Worm (Caenorhabditis elegans) whole organism, young adult: ENCODE results near the gene nurf-1.
A peak's percentile ranks its signal among the peaks of the same experiment; 100 is the strongest.

ENCODE experiments used
- D2030.7 ChIP-seq: fragments of 200-800 bp; sonication (Bioruptor generic); IDR thresholded peaks from 2 replicates; pipeline ENCODE4 v1.3.6; 2022; ENCODE audit warnings: missing genetic modification reagents, missing genetic modification characterization, missing compliant biosample characterization
- F10E7.11 ChIP-seq: sonication (generic microtip); optimal IDR thresholded peaks from 2 replicates; lab custom pipeline; 2017; ENCODE audit warnings: mild to moderate bottlenecking, missing genetic modification characterization, moderate library complexity, missing compliant biosample characterization
- F33H1.4 ChIP-seq: fragments of 200-800 bp; sonication (Bioruptor generic); IDR thresholded peaks from 2 replicates; pipeline ENCODE4 v1.3.6; 2022; ENCODE audit warnings: missing genetic modification reagents, missing genetic modification characterization, missing compliant biosample characterization
- F39B2.1 ChIP-seq: fragments of 200-800 bp; sonication (Bioruptor generic); IDR thresholded peaks from 2 replicates; pipeline ENCODE4 v1.3.6; 2022; ENCODE audit warnings: missing genetic modification reagents, missing genetic modification characterization, missing compliant biosample characterization
- F55B11.4 ChIP-seq: sonication (generic microtip); optimal IDR thresholded peaks from 2 replicates; lab custom pipeline; 2016; ENCODE audit warnings: missing compliant biosample characterization, missing genetic modification characterization, borderline replicate concordance; ENCODE audit not compliant: insufficient read depth
- K11D2.4 ChIP-seq: fragments of 200-800 bp; sonication (Bioruptor generic); IDR thresholded peaks from 2 replicates; pipeline ENCODE4 v1.3.6; 2022; ENCODE audit warnings: missing genetic modification reagents, missing genetic modification characterization, missing compliant biosample characterization
- T07F8.4 ChIP-seq: sonication (generic microtip); optimal IDR thresholded peaks from 2 replicates; lab custom pipeline; 2016; ENCODE audit warnings: mild to moderate bottlenecking, missing genetic modification characterization, moderate library complexity, missing compliant biosample characterization
- akir-1 ChIP-seq: fragments of 200-800 bp; sonication (Bioruptor generic); optimal IDR thresholded peaks from 2 replicates; lab custom pipeline; 2018; ENCODE audit warnings: mild to moderate bottlenecking, missing genetic modification characterization, moderate library complexity, missing compliant biosample characterization
- ama-1 ChIP-seq, 3 experiments: fragments of 150-350 bp in 1 of 3; sonication (generic microtip) in 2 of 3; optimal IDR thresholded peaks; 2 replicates each; lab custom pipeline; 2014 to 2018; ENCODE audit warnings: missing biosample characterization in 2 of 3, missing genetic modification characterization in 2 of 3, missing genetic modification reagents in 2 of 3
- die-1 ChIP-seq: sonication (generic microtip); optimal IDR thresholded peaks from 2 replicates; lab custom pipeline; 2016; ENCODE audit warnings: missing genotype, mild to moderate bottlenecking, missing genetic modification characterization, missing compliant biosample characterization
- efl-1 ChIP-seq: fragments of 150-350 bp; optimal IDR thresholded peaks from 2 replicates; lab custom pipeline; 2014; ENCODE audit warnings: missing biosample characterization, missing genetic modification reagents, missing genetic modification characterization
- egrh-3 ChIP-seq: fragments of 200-800 bp; sonication (Bioruptor generic); IDR thresholded peaks from 2 replicates; pipeline ENCODE4 v1.3.6; 2022; ENCODE audit warnings: missing genetic modification reagents, missing genetic modification characterization, missing compliant biosample characterization
- ekl-4 ChIP-seq: fragments of 200-800 bp; sonication (Bioruptor generic); IDR thresholded peaks from 2 replicates; pipeline ENCODE4 v1.3.6; 2022; ENCODE audit warnings: missing genetic modification reagents, missing genetic modification characterization, missing compliant biosample characterization
- fkh-3 ChIP-seq: sonication (generic microtip); optimal IDR thresholded peaks from 2 replicates; lab custom pipeline; 2016; ENCODE audit warnings: mild to moderate bottlenecking, missing genetic modification characterization, missing compliant biosample characterization
- him-1 ChIP-seq: sonication (generic microtip); optimal IDR thresholded peaks from 2 replicates; lab custom pipeline; 2016; ENCODE audit warnings: missing genotype, missing genetic modification reagents, missing genetic modification characterization, missing compliant biosample characterization
- lag-1 ChIP-seq: fragments of 200-800 bp; sonication (Bioruptor generic); IDR thresholded peaks from 2 replicates; pipeline ENCODE4 v1.3.6; 2022; ENCODE audit warnings: missing genetic modification reagents, missing genetic modification characterization, missing compliant biosample characterization
- lin-26 ChIP-seq: fragments of 200-800 bp; sonication (Bioruptor generic); IDR thresholded peaks from 2 replicates; pipeline ENCODE4 v1.3.6; 2022; ENCODE audit warnings: missing genetic modification reagents, missing genetic modification characterization, missing compliant biosample characterization
- lin-40 ChIP-seq: sonication (generic microtip); optimal IDR thresholded peaks from 2 replicates; lab custom pipeline; 2016; ENCODE audit warnings: missing genetic modification characterization, mild to moderate bottlenecking, missing compliant biosample characterization, missing genotype, missing genetic modification reagents
- lin-54 ChIP-seq: fragments of 200-800 bp; sonication (Bioruptor generic); optimal IDR thresholded peaks from 2 replicates; lab custom pipeline; 2018; ENCODE audit warnings: mild to moderate bottlenecking, missing genetic modification characterization, missing compliant biosample characterization
- lsl-1 ChIP-seq: fragments of 200-800 bp; sonication (Bioruptor generic); optimal IDR thresholded peaks from 2 replicates; lab custom pipeline; 2018; ENCODE audit warnings: mild to moderate bottlenecking, missing genetic modification characterization, moderate library complexity, missing compliant biosample characterization
- lsy-27 ChIP-seq: sonication (generic microtip); optimal IDR thresholded peaks from 2 replicates; lab custom pipeline; 2017; ENCODE audit warnings: missing genetic modification characterization, mild to moderate bottlenecking, missing compliant biosample characterization, antibody characterized with exemption, missing genotype, borderline replicate concordance; ENCODE audit not compliant: insufficient read depth
- madf-10 ChIP-seq: sonication (generic microtip); optimal IDR thresholded peaks from 2 replicates; lab custom pipeline; 2016; ENCODE audit warnings: mild to moderate bottlenecking, missing genetic modification characterization, missing compliant biosample characterization
- madf-6 ChIP-seq: fragments of 200-800 bp; sonication (Bioruptor generic); IDR thresholded peaks from 2 replicates; pipeline ENCODE4 v1.3.6; 2022; ENCODE audit warnings: missing genetic modification reagents, missing genetic modification characterization, missing compliant biosample characterization
- madf-8 ChIP-seq: fragments of 200-800 bp; sonication (Bioruptor generic); conservative IDR thresholded peaks from 2 replicates; pipeline ENCODE4 v1.3.6; 2022; ENCODE audit warnings: missing genetic modification reagents, missing genetic modification characterization, missing compliant biosample characterization
- mcd-1 ChIP-seq: fragments of 200-800 bp; sonication (Bioruptor generic); IDR thresholded peaks from 2 replicates; pipeline ENCODE4 v1.3.6; 2022; ENCODE audit warnings: missing genetic modification reagents, missing genetic modification characterization, missing compliant biosample characterization
- nfyb-1 ChIP-seq: fragments of 200-800 bp; sonication (Bioruptor generic); IDR thresholded peaks from 2 replicates; pipeline ENCODE4 v1.3.6; 2022; ENCODE audit warnings: missing genetic modification reagents, missing genetic modification characterization, missing compliant biosample characterization
- rpc-1 ChIP-seq, 2 experiments: fragments of 150-350 bp in 1 of 2; sonication (generic microtip) in 1 of 2; optimal IDR thresholded peaks; 2 replicates each; lab custom pipeline; 2014 to 2018; ENCODE audit warnings: missing biosample characterization in 1 of 2, missing genetic modification characterization in 1 of 2, missing genetic modification reagents in 1 of 2, missing genotype in 1 of 2
- tbp1 ChIP-seq: fragments of 200-800 bp; sonication (Bioruptor generic); optimal IDR thresholded peaks from 2 replicates; lab custom pipeline; 2018; ENCODE audit warnings: mild to moderate bottlenecking, missing genetic modification characterization, missing compliant biosample characterization
- xnd-1 ChIP-seq: sonication (generic microtip); optimal IDR thresholded peaks from 2 replicates; lab custom pipeline; 2016; ENCODE audit warnings: missing genotype, missing genetic modification reagents, missing genetic modification characterization, missing compliant biosample characterization
- zfh-2 ChIP-seq: fragments of 200-800 bp; sonication (Bioruptor generic); conservative IDR thresholded peaks from 2 replicates; pipeline ENCODE4 v1.3.6; 2022; ENCODE audit warnings: missing genetic modification reagents, missing genetic modification characterization, missing compliant biosample characterization
- zim-3 ChIP-seq: sonication (generic microtip); optimal IDR thresholded peaks from 2 replicates; lab custom pipeline; 2017; ENCODE audit warnings: mild to moderate bottlenecking, missing genetic modification characterization, moderate library complexity, missing compliant biosample characterization
- ztf-18 ChIP-seq: sonication (generic microtip); optimal IDR thresholded peaks from 2 replicates; lab custom pipeline; 2016; ENCODE audit warnings: missing genotype, mild to moderate bottlenecking, missing genetic modification characterization, missing compliant biosample characterization
- ztf-26 ChIP-seq: sonication (generic microtip); optimal IDR thresholded peaks from 2 replicates; lab custom pipeline; 2017; ENCODE audit warnings: missing genetic modification characterization, missing compliant biosample characterization
- ztf-28 ChIP-seq: fragments of 200-800 bp; sonication (Bioruptor generic); IDR thresholded peaks from 2 replicates; pipeline ENCODE4 v1.3.6; 2022; ENCODE audit warnings: missing genetic modification reagents, missing genetic modification characterization, missing compliant biosample characterization

Gene nurf-1

DNA sequence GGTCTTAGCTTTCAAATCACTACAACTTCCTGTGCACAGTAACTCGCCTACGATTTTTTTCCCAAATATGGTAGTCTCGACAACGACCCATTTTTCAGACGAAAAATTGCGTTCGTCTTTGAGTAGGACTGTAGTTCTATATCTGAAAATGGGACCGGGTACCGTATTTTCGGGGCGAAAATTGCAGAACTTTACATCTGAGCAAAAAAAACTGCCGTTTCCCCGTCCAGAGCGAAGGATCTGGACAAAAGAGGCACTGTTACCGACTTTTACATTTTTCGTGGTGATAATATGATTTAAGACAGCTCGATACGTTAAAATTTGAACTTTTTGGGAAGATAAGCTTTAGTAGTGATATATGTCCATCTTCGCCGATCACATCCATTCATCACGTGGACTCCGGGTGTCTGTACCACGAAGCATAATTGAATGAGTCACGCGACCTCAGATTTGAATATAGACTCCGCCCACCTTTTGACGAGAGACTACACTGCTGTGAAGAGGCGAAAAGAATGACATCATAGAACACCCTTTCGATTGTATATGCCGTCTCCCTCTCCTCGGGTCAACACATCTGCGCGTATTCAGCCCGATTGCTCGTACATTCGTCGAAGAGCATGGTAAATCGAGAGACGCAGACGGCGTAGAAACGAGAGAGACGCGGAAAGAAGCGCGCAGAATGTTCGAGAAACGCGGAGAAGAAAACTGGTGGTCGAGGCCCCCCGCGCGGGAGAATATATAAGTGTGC, 14.4 kb downstream of the nurf-1 start (continued):
- TF ChIP-seq lsy-27 = no peak
- 0 out of 2 replicates have a peak, but pooled peaks have one; percentile 45 for TF ChIP-seq ekl-4 (GFP tag; lab: Robert Waterston, UW)
- TF ChIP-seq zim-3 (tag; lab: Kevin White, UChicago) = no peak
- TF ChIP-seq nfyb-1 (GFP tag; lab: Robert Waterston, UW) = 0 out of 2 replicates have a peak, but pooled peaks have one; percentile 22
- no peak for TF ChIP-seq T07F8.4 (tag; lab: Kevin White, UChicago)
- TF ChIP-seq ztf-18 (tag; lab: Kevin White, UChicago) = no peak
- TF ChIP-seq lin-40 (tag; lab: Kevin White, UChicago) = peak; percentile 69
- no peak for TF ChIP-seq fkh-3
- no peak for TF ChIP-seq egrh-3 (GFP tag; lab: Robert Waterston, UW)
- TF ChIP-seq F55B11.4 (tag; lab: Kevin White, UChicago) = no peak
- no peak for TF ChIP-seq lag-1 (GFP tag; lab: Robert Waterston, UW)
- 0 out of 2 replicates have a peak, but pooled peaks have one; percentile 22 for TF ChIP-seq ztf-28 (GFP tag; lab: Robert Waterston, UW)
- no peak for TF ChIP-seq xnd-1 (tag; lab: Kevin White, UChicago)
- TF ChIP-seq D2030.7 (GFP tag; lab: Robert Waterston, UW) = 0 out of 2 replicates have a peak, but pooled peaks have one; percentile 20
- no peak for TF ChIP-seq die-1 (tag; lab: Kevin White, UChicago)
- TF ChIP-seq rpc-1 (optimal IDR thresholded peaks at IDR 0.05; lab: Kevin White, UChicago) = peak; percentile 35
- TF ChIP-seq rpc-1 (tag; optimal IDR thresholded peaks at IDR 0.05; lab: Kevin White, UChicago) = no peak

DNA sequence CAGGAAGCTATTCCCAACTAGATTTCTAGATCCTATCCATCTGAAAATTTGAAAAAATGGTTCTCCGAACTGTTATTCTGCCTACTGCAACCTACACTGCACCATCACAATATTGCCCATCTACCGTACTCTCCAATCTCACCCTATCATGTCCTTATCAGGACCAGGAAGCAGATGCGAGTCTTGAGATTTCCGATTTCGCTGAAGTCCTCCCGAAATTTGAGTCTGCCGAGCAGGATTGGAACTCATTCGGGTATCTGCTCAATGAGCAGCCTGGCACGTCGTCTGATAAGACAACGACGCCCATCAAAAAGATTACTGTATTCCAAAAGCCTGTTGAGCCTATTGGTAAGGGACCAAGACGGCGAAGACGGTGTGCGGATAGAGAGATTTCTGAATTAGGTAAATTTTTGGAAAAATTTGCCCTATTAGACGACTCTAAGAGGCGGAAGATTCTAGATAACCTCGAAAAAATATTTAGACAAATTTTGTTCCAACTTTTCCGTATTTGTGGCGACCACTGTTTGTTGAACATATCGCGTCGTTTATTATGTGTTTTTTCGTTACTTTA, 15.1 kb downstream of the nurf-1 start:
- TF ChIP-seq lin-26 (GFP tag; lab: Robert Waterston, UW) (no peak), ama-1 (optimal IDR thresholded peaks at IDR 0.05; lab: Kevin White, UChicago) (peak; percentile 90), ama-1 (GFP tag; optimal IDR thresholded peaks at IDR 0.05; lab: Kevin White, UChicago) (no peak)

DNA sequence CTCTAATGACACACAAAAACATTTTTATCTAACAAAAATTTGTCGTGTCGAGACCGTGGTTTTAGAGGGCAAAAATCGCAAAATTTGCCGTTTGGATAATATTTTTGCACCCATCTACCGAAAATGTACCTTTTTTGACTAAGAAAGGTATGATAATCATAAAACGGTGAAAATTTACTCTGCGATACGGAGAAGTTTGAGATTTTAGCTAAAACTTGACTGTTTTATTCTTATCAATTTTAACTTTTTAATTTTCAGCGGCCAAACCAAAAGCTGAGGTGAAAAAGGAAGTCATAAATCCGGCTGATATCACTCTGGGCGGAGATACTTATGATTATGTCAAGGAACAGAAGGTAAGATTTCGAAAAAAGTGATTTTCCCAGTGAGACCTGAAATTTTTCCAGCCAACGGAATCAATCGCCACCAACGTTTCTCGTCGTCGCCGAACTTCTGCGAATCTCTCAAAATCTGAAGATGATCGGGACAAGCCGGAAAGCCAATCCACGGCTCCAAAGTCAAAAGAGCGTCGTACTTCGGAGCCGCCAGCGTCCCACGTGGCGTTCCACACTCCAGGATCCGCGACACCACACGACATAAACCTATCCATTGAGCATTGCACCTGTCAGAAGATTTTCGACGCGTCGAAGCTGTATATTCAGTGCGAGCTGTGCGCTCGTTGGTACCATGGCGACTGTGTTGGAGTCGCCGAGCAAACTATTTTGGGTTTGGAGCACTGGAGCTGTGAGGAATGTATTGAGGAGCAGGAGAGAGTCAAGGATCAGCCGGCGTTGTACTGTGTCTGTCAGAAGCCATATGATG, 15.8 kb downstream of the nurf-1 start:
- TF ChIP-seq ama-1 (optimal IDR thresholded peaks at IDR 0.05; lab: Kevin White, UChicago) (peak; percentile 40), ama-1 (GFP tag; optimal IDR thresholded peaks at IDR 0.05; lab: Kevin White, UChicago) (no peak), F10E7.11 (tag; lab: Kevin White, UChicago) (peak; percentile 24), mcd-1 (GFP tag; lab: Robert Waterston, UW) (no peak), zfh-2 (GFP tag; lab: Robert Waterston, UW) (peak; percentile 75)

DNA sequence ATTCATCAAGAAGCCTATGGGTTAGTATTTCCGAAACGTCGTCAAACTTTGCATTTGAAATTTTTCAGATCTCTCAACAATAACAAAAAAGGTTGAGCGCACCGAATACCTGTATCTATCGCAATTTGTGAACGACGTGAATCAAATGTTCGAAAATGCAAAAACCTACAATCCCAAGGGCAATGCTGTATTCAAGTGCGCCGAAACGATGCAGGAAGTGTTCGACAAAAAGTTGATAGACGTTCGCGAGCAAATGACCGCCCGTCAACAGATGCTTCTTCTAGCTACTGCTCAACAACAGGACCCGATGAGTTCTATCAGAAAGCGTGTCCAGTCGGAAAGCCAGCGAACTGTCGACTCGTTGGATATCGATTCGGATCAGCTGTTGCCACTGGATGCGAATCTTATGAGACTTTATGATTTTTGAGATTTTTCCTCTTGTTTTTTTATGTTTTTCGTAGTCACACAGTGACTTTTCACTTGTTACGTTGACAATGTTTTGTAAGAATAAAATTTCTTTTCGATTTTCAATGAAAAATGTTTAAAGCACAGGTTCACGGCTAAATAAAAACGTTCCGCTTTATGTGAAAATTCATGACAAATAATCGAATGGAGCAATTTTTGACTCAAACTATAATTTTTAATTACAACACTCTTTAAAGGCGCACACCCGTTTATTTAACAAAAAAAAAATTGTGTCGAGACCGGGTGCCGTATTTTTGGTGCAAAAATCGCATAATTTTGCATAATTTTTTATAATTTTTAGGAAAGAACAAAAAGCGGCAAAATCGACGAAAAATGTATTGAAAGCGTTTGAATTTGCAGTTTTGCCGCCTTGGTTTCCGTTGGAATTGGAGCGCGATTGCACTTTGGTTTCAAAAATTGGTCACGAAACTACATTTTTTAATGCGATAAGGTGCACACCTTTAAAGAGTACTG, 17.1 kb downstream of the nurf-1 start:
- TF ChIP-seq efl-1 (GFP tag; lab: Kevin White, UChicago) (peak; percentile 61), him-1 (tag; lab: Kevin White, UChicago) (peak; percentile 3), lin-54 (GFP tag; lab: Kevin White, UChicago) (peak; percentile 45), tbp1 (GFP tag; lab: Kevin White, UChicago) (peak; percentile 1), madf-8 (GFP tag; lab: Robert Waterston, UW) (peak; percentile 42), ama-1 (optimal IDR thresholded peaks at IDR 0.05; lab: Kevin White, UChicago) (peak; percentile 92), ama-1 (GFP tag; optimal IDR thresholded peaks at IDR 0.05; lab: Kevin White, UChicago) (no peak), lsl-1 (GFP tag; lab: Kevin White, UChicago) (peak; percentile 75), akir-1 (no peak), madf-10 (no peak), ztf-26 (tag; lab: Kevin White, UChicago) (peak; percentile 68), F39B2.1 (GFP tag; lab: Robert Waterston, UW) (no peak), F33H1.4 (GFP tag; lab: Robert Waterston, UW) (0 out of 2 replicates have a peak, but pooled peaks have one; percentile 28), K11D2.4 (GFP tag; lab: Robert Waterston, UW) (no peak), madf-6 (GFP tag; lab: Robert Waterston, UW) (peak; percentile 50; the same call in 1 of the 2 replicates)
